Fruit fly (Drosophila melanogaster) whole organism: ENCODE results near the gene CG43373.

Experiments used
- CG8478 ChIP-seq: fragments of >200 bp; optimal IDR thresholded peaks from 2 replicates; lab custom pipeline; 2018; ENCODE audit warnings: inconsistent platforms
- Dll ChIP-seq: fragments of >200 bp; optimal IDR thresholded peaks from 2 replicates; lab custom pipeline; 2017
- EcR ChIP-seq, 2 experiments: fragments of >200 bp; optimal IDR thresholded peaks; 2 replicates each; lab custom pipeline; 2017; ENCODE audit warnings: missing biosample characterization in 2 of 2, missing genetic modification characterization in 2 of 2, missing genetic modification reagents in 2 of 2
- psq ChIP-seq: fragments of >200 bp; optimal IDR thresholded peaks from 2 replicates; lab custom pipeline; 2017
- usp ChIP-seq: fragments of >200 bp; optimal IDR thresholded peaks from 2 replicates; lab custom pipeline; 2017; ENCODE audit warnings: missing biosample characterization, missing genetic modification characterization, mixed read lengths

DNA sequence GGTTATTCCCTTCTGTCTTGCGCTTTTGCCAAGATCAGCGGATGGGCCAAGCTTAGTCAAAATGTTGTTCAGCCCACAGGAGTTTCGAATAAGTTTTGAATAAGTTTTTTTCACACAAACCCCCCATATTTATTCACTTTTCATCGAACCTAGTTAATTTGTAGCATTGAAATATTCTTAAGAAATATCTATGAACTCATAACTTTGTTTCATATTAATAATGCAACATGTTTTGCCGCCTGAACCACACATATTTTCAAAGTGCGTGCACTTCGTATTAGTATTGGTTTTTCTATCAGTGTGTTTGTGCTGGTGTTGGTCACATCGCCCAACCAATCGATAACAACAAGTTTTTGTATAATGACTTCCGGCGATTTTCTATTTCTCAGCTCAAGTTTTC is 56.7 kb downstream of the CG43373 start:
- TF ChIP-seq EcR (GFP tag; optimal IDR thresholded peaks at IDR 0.05; lab: Kevin White, UChicago) (no peak), CG8478 (lab: Kevin White, UChicago) (no peak), psq (lab: Kevin White, UChicago) (no peak), usp (GFP tag; lab: Kevin White, UChicago) (no peak), Dll (lab: Kevin White, UChicago) (no peak)
